Fruit fly (Drosophila melanogaster) whole organism, embryonic: Measurements from ENCODE around the gene CG15209.

ENCODE experiments used
- Antp ChIP-seq: fragments of 200-800 bp; sonication (Bioruptor generic); optimal IDR thresholded peaks from 3 replicates; lab custom pipeline; 2016; ENCODE audit warnings: missing biosample characterization, missing genetic modification characterization
- CG10565 ChIP-seq: fragments of 200-800 bp; sonication (Bioruptor generic); optimal IDR thresholded peaks from 3 replicates; lab custom pipeline; 2016; ENCODE audit warnings: missing biosample characterization, mild to moderate bottlenecking, missing genetic modification characterization
- CG10959 ChIP-seq: fragments of 200-800 bp; sonication (Bioruptor generic); IDR thresholded peaks from 2 replicates; pipeline ENCODE4 v1.3.6; 2022; ENCODE audit warnings: missing biosample characterization, missing genetic modification characterization
- CG11398 ChIP-seq: fragments of 200-800 bp; sonication (Bioruptor generic); optimal IDR thresholded peaks from 2 replicates; lab custom pipeline; 2016; ENCODE audit warnings: missing biosample characterization, missing genetic modification characterization
- CG11695 ChIP-seq: fragments of 200-800 bp; sonication (Bioruptor generic); IDR thresholded peaks from 3 replicates; pipeline ENCODE4 v1.3.6; 2022; ENCODE audit warnings: missing biosample characterization, missing genetic modification characterization
- CG11696 ChIP-seq: fragments of 200-800 bp; sonication (Bioruptor generic); IDR thresholded peaks from 2 replicates; pipeline ENCODE4 v1.3.6; 2022; ENCODE audit warnings: missing biosample characterization, missing genetic modification characterization
- CG12071 ChIP-seq: fragments of 200-800 bp; sonication (Bioruptor generic); optimal IDR thresholded peaks from 3 replicates; lab custom pipeline; 2018; ENCODE audit warnings: missing biosample characterization, mild to moderate bottlenecking, missing genetic modification characterization
- CG12942 ChIP-seq: fragments of 200-800 bp; sonication (Bioruptor generic); optimal IDR thresholded peaks from 3 replicates; lab custom pipeline; 2016; ENCODE audit warnings: missing biosample characterization, missing genetic modification characterization
- CG13296 ChIP-seq: fragments of 200-800 bp; sonication (Bioruptor generic); optimal IDR thresholded peaks from 3 replicates; lab custom pipeline; 2018; ENCODE audit warnings: missing biosample characterization, mild to moderate bottlenecking, missing genetic modification characterization
- CG14710 ChIP-seq: fragments of 200-800 bp; sonication (Bioruptor generic); optimal IDR thresholded peaks from 3 replicates; lab custom pipeline; 2019; ENCODE audit warnings: missing biosample characterization, mild to moderate bottlenecking, missing genetic modification characterization, moderate library complexity
- CG31441 ChIP-seq: fragments of 200-800 bp; sonication (Bioruptor generic); IDR thresholded peaks from 2 replicates; pipeline ENCODE4 v1.3.6; 2022; ENCODE audit warnings: missing biosample characterization, missing genetic modification characterization
- CG3163 ChIP-seq: fragments of 200-800 bp; sonication (Bioruptor generic); optimal IDR thresholded peaks from 3 replicates; lab custom pipeline; 2016; ENCODE audit warnings: missing biosample characterization, missing genetic modification characterization
- CG32532 ChIP-seq: fragments of 200-800 bp; sonication (Bioruptor generic); IDR thresholded peaks from 2 replicates; pipeline ENCODE4 v1.3.6; 2022; ENCODE audit warnings: missing biosample characterization, missing genetic modification characterization
- CG3726 ChIP-seq: fragments of 200-800 bp; sonication (Bioruptor generic); IDR thresholded peaks from 3 replicates; pipeline ENCODE4, ENCODE4 v1.3.6; 2022; ENCODE audit warnings: missing biosample characterization, missing genetic modification characterization
- CG3995 ChIP-seq: fragments of 200-800 bp; sonication (Bioruptor generic); optimal IDR thresholded peaks from 3 replicates; lab custom pipeline; 2016; ENCODE audit warnings: missing biosample characterization, missing genetic modification characterization
- CG4730 ChIP-seq: fragments of 200-800 bp; sonication (Bioruptor generic); IDR thresholded peaks from 2 replicates; pipeline ENCODE4 v1.3.6; 2022; ENCODE audit warnings: missing biosample characterization, missing genetic modification characterization
- CG6175 ChIP-seq: fragments of 200-800 bp; sonication (Bioruptor generic); IDR thresholded peaks from 3 replicates; pipeline ENCODE4 v1.3.6; 2022; ENCODE audit warnings: missing biosample characterization, missing genetic modification characterization
- CG7357 ChIP-seq: fragments of 200-800 bp; sonication (Bioruptor generic); IDR thresholded peaks from 3 replicates; pipeline ENCODE4 v1.3.6; 2022; ENCODE audit warnings: missing biosample characterization, missing genetic modification characterization
- CG7963 ChIP-seq: fragments of 200-800 bp; sonication (Bioruptor generic); IDR thresholded peaks from 3 replicates; pipeline ENCODE4 v1.3.6; 2022; ENCODE audit warnings: missing biosample characterization, missing genetic modification characterization; ENCODE audit not compliant: partially characterized antibody
- Elba2 ChIP-seq: fragments of 200-800 bp; sonication (Bioruptor generic); optimal IDR thresholded peaks from 3 replicates; lab custom pipeline; 2016; ENCODE audit warnings: missing biosample characterization, missing genetic modification characterization
- Ets65A ChIP-seq: fragments of 200-800 bp; sonication (Bioruptor generic); peaks from one replicate; lab custom pipeline; 2016; ENCODE audit warnings: missing biosample characterization, missing genetic modification characterization
- GATAe ChIP-seq: fragments of 200-800 bp; sonication (Bioruptor generic); conservative IDR thresholded peaks from 2 replicates; pipeline ENCODE4 v1.3.6; 2022; ENCODE audit warnings: missing biosample characterization, missing genetic modification characterization
- Gsc ChIP-seq: fragments of 200-800 bp; sonication (Bioruptor generic); IDR thresholded peaks from 2 replicates; pipeline ENCODE4 v1.3.6; 2022; ENCODE audit warnings: missing biosample characterization, missing genetic modification characterization
- HLH4C ChIP-seq: fragments of 200-800 bp; sonication (Bioruptor generic); IDR thresholded peaks from 3 replicates; pipeline ENCODE4 v1.3.6; 2022; ENCODE audit warnings: missing biosample characterization, missing genetic modification characterization; ENCODE audit not compliant: partially characterized antibody
- Lim3 ChIP-seq: fragments of 200-800 bp; sonication (Bioruptor generic); IDR thresholded peaks from 2 replicates; pipeline ENCODE4 v1.3.6; 2022; ENCODE audit warnings: missing biosample characterization, missing genetic modification characterization
- Optix ChIP-seq: fragments of 200-800 bp; sonication (Bioruptor generic); IDR thresholded peaks from 3 replicates; pipeline ENCODE4 v1.3.6; 2022; ENCODE audit warnings: missing biosample characterization, missing genetic modification characterization
- Rx ChIP-seq: fragments of 200-800 bp; sonication (Bioruptor generic); IDR thresholded peaks from 2 replicates; pipeline ENCODE4 v1.3.6; 2022; ENCODE audit warnings: missing biosample characterization, missing genetic modification characterization
- Tbp ChIP-seq: fragments of >200 bp; optimal IDR thresholded peaks from 2 replicates; lab custom pipeline; 2018; ENCODE audit warnings: missing biosample characterization, missing genetic modification characterization
- ara ChIP-seq: fragments of 200-800 bp; sonication (Bioruptor generic); IDR thresholded peaks from 2 replicates; pipeline ENCODE4 v1.3.6; 2022; ENCODE audit warnings: missing biosample characterization, missing genetic modification characterization
- bsh ChIP-seq, 2 experiments: fragments of 200-800 bp; sonication (Bioruptor generic); optimal IDR thresholded peaks; 2 replicates each; lab custom pipeline; 2017 to 2018; ENCODE audit warnings: mild to moderate bottlenecking in 2 of 2, missing biosample characterization in 2 of 2, missing genetic modification characterization in 2 of 2, moderate library complexity in 1 of 2
- chif ChIP-seq, 2 experiments: fragments of 200-800 bp; sonication (Bioruptor generic); optimal IDR thresholded peaks; 3 replicates each; lab custom pipeline; 2016; ENCODE audit warnings: missing biosample characterization in 2 of 2, missing genetic modification characterization in 2 of 2
- croc ChIP-seq: fragments of 200-800 bp; sonication (Bioruptor generic); conservative IDR thresholded peaks from 3 replicates; pipeline ENCODE4 v1.3.6; 2022; ENCODE audit warnings: missing biosample characterization, missing genetic modification characterization
- dmrt11E ChIP-seq: fragments of 200-800 bp; sonication (Bioruptor generic); optimal IDR thresholded peaks from 3 replicates; lab custom pipeline; 2018; ENCODE audit warnings: missing biosample characterization, mild to moderate bottlenecking, missing genetic modification characterization, moderate library complexity
- exex ChIP-seq: fragments of 200-800 bp; sonication (Bioruptor generic); optimal IDR thresholded peaks from 4 replicates; lab custom pipeline; 2018; ENCODE audit warnings: missing biosample characterization, mild to moderate bottlenecking, missing genetic modification characterization, moderate library complexity
- grau ChIP-seq: fragments of 200-800 bp; optimal IDR thresholded peaks from 3 replicates; lab custom pipeline; 2019; ENCODE audit warnings: missing biosample characterization, mild to moderate bottlenecking, missing genetic modification characterization, moderate library complexity
- h ChIP-seq: fragments of >200 bp; optimal IDR thresholded peaks from 2 replicates; lab custom pipeline; 2017
- her ChIP-seq: fragments of 200-800 bp; sonication (Bioruptor generic); optimal IDR thresholded peaks from 2 replicates; lab custom pipeline; 2016; ENCODE audit warnings: missing biosample characterization, missing genetic modification characterization
- ind ChIP-seq: fragments of 200-800 bp; sonication (Bioruptor generic); optimal IDR thresholded peaks from 3 replicates; lab custom pipeline; 2016; ENCODE audit warnings: missing biosample characterization, missing genetic modification characterization
- jigr1 ChIP-seq: fragments of 200-800 bp; sonication (Bioruptor generic); IDR thresholded peaks from 3 replicates; pipeline ENCODE4 v1.3.6; 2022; ENCODE audit warnings: missing biosample characterization, missing genetic modification characterization
- ken ChIP-seq: fragments of 200-800 bp; sonication (Bioruptor generic); IDR thresholded peaks from 3 replicates; pipeline ENCODE4 v1.3.6; 2022; ENCODE audit warnings: missing biosample characterization, missing genetic modification characterization
- nerfin-1 ChIP-seq: fragments of 200-800 bp; sonication (Bioruptor generic); optimal IDR thresholded peaks from 3 replicates; lab custom pipeline; 2019; ENCODE audit warnings: missing biosample characterization, mild to moderate bottlenecking, missing genetic modification characterization, moderate library complexity
- org-1 ChIP-seq: fragments of 200-800 bp; sonication (Bioruptor generic); optimal IDR thresholded peaks from 2 replicates; lab custom pipeline; 2017; ENCODE audit warnings: missing biosample characterization, missing genetic modification characterization
- pb ChIP-seq: fragments of 200-800 bp; sonication (Bioruptor generic); optimal IDR thresholded peaks from 3 replicates; lab custom pipeline; 2016; ENCODE audit warnings: missing biosample characterization, missing genetic modification characterization
- pita ChIP-seq: fragments of 200-800 bp; sonication (Bioruptor generic); optimal IDR thresholded peaks from 2 replicates; lab custom pipeline; 2017; ENCODE audit warnings: missing biosample characterization, mild to moderate bottlenecking, missing genetic modification characterization
- rib ChIP-seq: fragments of 200-800 bp; sonication (Bioruptor generic); IDR thresholded peaks from 2 replicates; pipeline ENCODE4 v1.3.6; 2022; ENCODE audit warnings: missing biosample characterization, missing genetic modification characterization
- ro ChIP-seq: fragments of 200-800 bp; sonication (Bioruptor generic); IDR thresholded peaks from 2 replicates; pipeline ENCODE4 v1.3.6; 2022; ENCODE audit warnings: missing biosample characterization, missing genetic modification characterization
- sc ChIP-seq, 3 experiments: fragments of >200 bp in 2 of 3; fragments of 200-800 bp in 1 of 3; sonication (Bioruptor generic) in 1 of 3; optimal IDR thresholded peaks; 2 replicates in 2 of 3; 3 replicates in 1 of 3; lab custom pipeline; 2017; ENCODE audit warnings: mild to moderate bottlenecking in 1 of 3, missing biosample characterization in 1 of 3, missing genetic modification characterization in 1 of 3, missing genetic modification reagents in 1 of 3
- slp2 ChIP-seq: fragments of 200-800 bp; sonication (Bioruptor generic); optimal IDR thresholded peaks from 2 replicates; lab custom pipeline; 2016; ENCODE audit warnings: missing biosample characterization, missing genetic modification characterization
- sna ChIP-seq: fragments of 200-800 bp; sonication (Bioruptor generic); IDR thresholded peaks from 2 replicates; pipeline ENCODE4 v1.3.6; 2022; ENCODE audit warnings: missing biosample characterization, missing genetic modification characterization; ENCODE audit not compliant: partially characterized antibody
- trem ChIP-seq: fragments of 200-800 bp; optimal IDR thresholded peaks from 3 replicates; lab custom pipeline; 2019; ENCODE audit warnings: missing biosample characterization, mild to moderate bottlenecking, missing genetic modification characterization, moderate library complexity
- twi ChIP-seq: fragments of 200-800 bp; optimal IDR thresholded peaks from 2 replicates; lab custom pipeline; 2019; ENCODE audit warnings: missing biosample characterization, mild to moderate bottlenecking, missing genetic modification characterization, moderate library complexity
- tx ChIP-seq: fragments of 200-800 bp; sonication (Bioruptor generic); optimal IDR thresholded peaks from 2 replicates; lab custom pipeline; 2016; ENCODE audit warnings: missing biosample characterization, missing genetic modification characterization

The CG15209 gene

dm6 chrX:10832369-10832768, 9.6 kb upstream of the CG15209 start (continued):
- no peak for TF ChIP-seq CG10565
- no peak for TF ChIP-seq jigr1 (GFP tag; lab: Robert Waterston, UW)
- TF ChIP-seq org-1 (GFP tag; lab: Kevin White, UChicago): no peak
- TF ChIP-seq croc (GFP tag; lab: Robert Waterston, UW): 0 out of 3 replicates have a peak, but pooled peaks have one; percentile 13
- TF ChIP-seq CG11695 (GFP tag; lab: Robert Waterston, UW): no peak
- no peak for TF ChIP-seq rib (GFP tag; lab: Robert Waterston, UW)
- no peak for TF ChIP-seq GATAe (GFP tag; lab: Robert Waterston, UW)
- TF ChIP-seq grau (tag; lab: Kevin White, UChicago): peak; percentile 69
- TF ChIP-seq HLH4C (GFP tag; lab: Robert Waterston, UW): no peak
- TF ChIP-seq sna: no peak
- TF ChIP-seq Ets65A (GFP tag; lab: Kevin White, UChicago): peak; percentile 98
- no peak for TF ChIP-seq ara
- peak; percentile 76 for TF ChIP-seq ken (GFP tag; lab: Robert Waterston, UW)
- TF ChIP-seq chif (GFP tag; optimal IDR thresholded peaks at IDR 0.05; lab: Kevin White, UChicago): peak; percentile 21 to 74
- no peak for TF ChIP-seq CG3995 (GFP tag; lab: Kevin White, UChicago)
- peak; percentile 28 for TF ChIP-seq twi (tag; lab: Kevin White, UChicago)
- no peak; the same call in 2 of the 3 replicates for TF ChIP-seq CG6175 (GFP tag; lab: Robert Waterston, UW)
- peak; percentile 35 for TF ChIP-seq her (GFP tag; lab: Kevin White, UChicago)
- peak; percentile 57 for TF ChIP-seq ind (GFP tag; lab: Kevin White, UChicago)
- TF ChIP-seq Tbp (GFP tag; lab: Kevin White, UChicago): no peak
- peak; percentile 36; the same call in 1 of the 2 replicates for TF ChIP-seq CG4730 (GFP tag; lab: Robert Waterston, UW)
- TF ChIP-seq CG31441: peak; percentile 44; the same call in 1 of the 2 replicates
- peak; percentile 46 for TF ChIP-seq CG14710 (tag; lab: Kevin White, UChicago)
- no peak for TF ChIP-seq CG11696 (GFP tag; lab: Robert Waterston, UW)
- no peak for TF ChIP-seq CG12071 (GFP tag; lab: Kevin White, UChicago)
- TF ChIP-seq Rx (GFP tag; lab: Robert Waterston, UW): peak; percentile 41; the same call in 1 of the 2 replicates
- TF ChIP-seq sc (optimal IDR thresholded peaks at IDR 0.05; lab: Kevin White, UChicago): no peak
- no peak for TF ChIP-seq sc (GFP tag; optimal IDR thresholded peaks at IDR 0.05; lab: Kevin White, UChicago)
- no peak for TF ChIP-seq CG7963 (GFP tag; lab: Robert Waterston, UW)
- TF ChIP-seq trem: peak; percentile 40
- TF ChIP-seq Optix (GFP tag; lab: Robert Waterston, UW): peak; percentile 51; the same call in 2 of the 3 replicates
- TF ChIP-seq CG32532: peak; percentile 82
- TF ChIP-seq pb (GFP tag; lab: Kevin White, UChicago): peak; percentile 18
- TF ChIP-seq ro: no peak
- no peak for TF ChIP-seq CG3726 (GFP tag; lab: Robert Waterston, UW)
- TF ChIP-seq exex: no peak
- TF ChIP-seq nerfin-1 (tag; lab: Kevin White, UChicago): no peak
- peak; percentile 45 for TF ChIP-seq CG12942
- TF ChIP-seq Gsc (GFP tag; lab: Robert Waterston, UW): no peak
- TF ChIP-seq CG13296 (GFP tag; lab: Kevin White, UChicago): peak; percentile 19
- TF ChIP-seq slp2: peak; percentile 37
- peak; percentile 63 for TF ChIP-seq Antp (GFP tag; lab: Kevin White, UChicago)
- peak; percentile 49 for TF ChIP-seq dmrt11E (tag; lab: Kevin White, UChicago)
- TF ChIP-seq Lim3 (GFP tag; lab: Robert Waterston, UW): no peak
- TF ChIP-seq pita (GFP tag; lab: Kevin White, UChicago): peak; percentile 44
- TF ChIP-seq Elba2: no peak
- TF ChIP-seq CG3163 (GFP tag; lab: Kevin White, UChicago): peak; percentile 14
- TF ChIP-seq CG11398 (GFP tag; lab: Kevin White, UChicago): peak; percentile 22
- TF ChIP-seq CG10959 (GFP tag; lab: Robert Waterston, UW): peak; percentile 57; the same call in 1 of the 2 replicates
- 0 out of 3 replicates have a peak, but pooled peaks have one; percentile 28 for TF ChIP-seq CG7357
- TF ChIP-seq bsh (GFP tag; optimal IDR thresholded peaks at IDR 0.05; lab: Kevin White, UChicago): peak in 1 of 2 experiments; percentile 56
- no peak for TF ChIP-seq h (lab: Kevin White, UChicago)
- TF ChIP-seq tx (GFP tag; lab: Kevin White, UChicago): no peak
